Fruit fly (Drosophila melanogaster): Measurements from ENCODE around the gene ft.

Gene ft

DNA sequence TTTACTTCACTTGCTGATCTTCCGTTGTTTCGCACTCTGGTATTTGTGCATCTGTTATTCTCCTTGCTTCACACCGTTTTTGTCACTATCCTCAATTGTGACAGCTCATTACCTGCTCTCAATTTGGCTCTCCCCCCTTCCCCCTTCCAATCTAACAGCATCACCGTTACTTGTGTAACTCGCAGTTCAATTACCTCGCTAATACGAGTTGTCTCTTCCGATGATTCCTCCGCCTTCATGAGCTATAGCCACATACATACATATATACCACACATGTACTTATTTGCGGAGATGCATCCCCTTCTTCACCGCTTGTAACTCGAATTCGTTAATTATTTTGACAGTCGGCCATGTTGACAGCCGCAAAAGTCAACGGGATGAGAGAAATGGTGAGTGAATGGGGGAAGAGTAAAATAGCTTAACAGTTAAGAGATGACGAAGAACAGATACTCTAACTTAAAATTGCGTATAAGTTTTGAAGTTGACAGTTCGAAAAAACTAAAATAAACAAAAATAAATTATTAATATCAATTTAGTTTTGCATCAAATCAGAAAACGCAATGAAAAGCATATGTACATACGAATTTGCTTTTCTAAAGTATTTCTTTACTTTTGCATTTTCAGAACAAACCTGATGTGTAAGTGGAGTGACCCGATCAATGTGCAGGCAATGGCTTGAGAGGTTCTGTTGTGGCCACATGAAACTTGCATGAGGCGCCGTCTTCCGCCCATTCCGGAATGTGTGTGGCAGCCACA is 36.1 kb downstream of the ft start:
- no peak for TF ChIP-seq sage (GFP tag; optimal IDR thresholded peaks at IDR 0.05)
- TF ChIP-seq Hr78 (GFP tag; optimal IDR thresholded peaks at IDR 0.05): no peak
- no peak for TF ChIP-seq br (GFP tag; optimal IDR thresholded peaks at IDR 0.05)
- TF ChIP-seq HLH106 (tag; optimal IDR thresholded peaks at IDR 0.05): peak; percentile 27
- peak in 1 of 2 experiments; percentile 30 for TF ChIP-seq foxo (GFP tag; optimal IDR thresholded peaks at IDR 0.05)
- TF ChIP-seq h (GFP tag; optimal IDR thresholded peaks at IDR 0.05): peak; percentile 20
- no peak for TF ChIP-seq pan (optimal IDR thresholded peaks at IDR 0.05)
- peak; percentile 51 for TF ChIP-seq woc (GFP tag; optimal IDR thresholded peaks at IDR 0.05)
- TF ChIP-seq OdsH (GFP tag; optimal IDR thresholded peaks at IDR 0.05): peak; percentile 3

DNA sequence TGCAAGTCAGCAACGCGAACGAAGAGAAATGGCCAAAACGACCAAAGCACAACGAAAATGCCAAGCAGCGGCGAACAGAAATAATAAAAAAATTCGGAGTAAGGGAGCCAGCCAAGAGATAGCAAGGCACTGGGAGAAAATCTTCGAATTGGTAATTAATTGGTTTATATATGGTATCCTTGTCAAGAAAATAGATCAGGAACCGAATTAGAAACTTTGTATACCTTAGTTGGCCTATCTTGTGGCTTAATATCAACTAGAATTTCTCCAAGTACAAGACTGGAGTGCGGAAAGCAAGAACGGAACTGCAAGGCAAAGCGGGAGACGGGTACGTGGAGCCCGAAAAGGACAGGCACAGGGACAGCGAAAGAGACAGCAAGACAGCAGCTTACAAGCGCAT is 41.6 kb downstream of the ft start:
- TF ChIP-seq woc (GFP tag; optimal IDR thresholded peaks at IDR 0.05) (peak; percentile 23), ey (GFP tag; optimal IDR thresholded peaks at IDR 0.05) (no peak), brk (GFP tag; optimal IDR thresholded peaks at IDR 0.05) (no peak), rgr (GFP tag; optimal IDR thresholded peaks at IDR 0.05) (peak; percentile 5), Abd-B (GFP tag; optimal IDR thresholded peaks at IDR 0.05) (no peak), GATAd (GFP tag; optimal IDR thresholded peaks at IDR 0.05) (no peak), pan (optimal IDR thresholded peaks at IDR 0.05) (no peak), Dfd (GFP tag; optimal IDR thresholded peaks at IDR 0.05) (no peak), fru (GFP tag; optimal IDR thresholded peaks at IDR 0.05) (no peak), br (GFP tag; optimal IDR thresholded peaks at IDR 0.05) (no peak), usp (GFP tag; optimal IDR thresholded peaks at IDR 0.05) (no peak), Dif (GFP tag; optimal IDR thresholded peaks at IDR 0.05; ENCODE audit: partially characterized antibody) (no peak), OdsH (GFP tag; optimal IDR thresholded peaks at IDR 0.05) (no peak), dmrt93B (GFP tag; optimal IDR thresholded peaks at IDR 0.05) (no peak), foxo (GFP tag; optimal IDR thresholded peaks at IDR 0.05) (peak in 1 of 2 experiments; percentile 29), Rel (GFP tag; optimal IDR thresholded peaks at IDR 0.05) (no peak), Rel (tag; optimal IDR thresholded peaks at IDR 0.05) (no peak), Jra (GFP tag; optimal IDR thresholded peaks at IDR 0.05) (no peak), Sp1 (GFP tag; optimal IDR thresholded peaks at IDR 0.05) (no peak), Hr78 (GFP tag; optimal IDR thresholded peaks at IDR 0.05) (no peak), psq (GFP tag; optimal IDR thresholded peaks at IDR 0.05) (peak; percentile 4), tai (GFP tag; optimal IDR thresholded peaks at IDR 0.05) (no peak), sage (GFP tag; optimal IDR thresholded peaks at IDR 0.05) (no peak), h (GFP tag; optimal IDR thresholded peaks at IDR 0.05) (peak; percentile 36), Mio (GFP tag; optimal IDR thresholded peaks at IDR 0.05) (no peak)

DNA sequence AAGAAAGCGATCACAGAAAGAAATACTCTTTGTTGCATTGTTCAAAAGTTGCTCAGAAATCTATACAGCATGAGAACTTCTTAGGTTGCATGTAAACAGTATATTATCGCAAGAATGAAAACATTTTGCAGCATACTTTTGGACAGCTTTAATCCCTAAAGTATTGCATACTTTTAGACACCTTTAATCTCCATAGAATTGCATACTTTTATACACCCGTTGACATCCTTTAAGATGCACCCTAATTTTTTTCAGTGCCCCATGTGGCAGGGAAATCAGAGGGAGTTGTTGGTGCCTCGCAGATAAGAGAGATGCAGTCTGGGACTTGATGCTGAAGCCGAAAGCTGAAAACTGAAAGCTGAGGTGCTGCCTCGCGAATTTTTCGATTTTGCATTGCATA is 42.2 kb downstream of the ft start:
- TF ChIP-seq br (GFP tag; optimal IDR thresholded peaks at IDR 0.05): no peak
- peak; percentile 47 for TF ChIP-seq Myc (optimal IDR thresholded peaks at IDR 0.05)
- no peak for TF ChIP-seq Rel (GFP tag; optimal IDR thresholded peaks at IDR 0.05)
- no peak for TF ChIP-seq Rel (tag; optimal IDR thresholded peaks at IDR 0.05)

DNA sequence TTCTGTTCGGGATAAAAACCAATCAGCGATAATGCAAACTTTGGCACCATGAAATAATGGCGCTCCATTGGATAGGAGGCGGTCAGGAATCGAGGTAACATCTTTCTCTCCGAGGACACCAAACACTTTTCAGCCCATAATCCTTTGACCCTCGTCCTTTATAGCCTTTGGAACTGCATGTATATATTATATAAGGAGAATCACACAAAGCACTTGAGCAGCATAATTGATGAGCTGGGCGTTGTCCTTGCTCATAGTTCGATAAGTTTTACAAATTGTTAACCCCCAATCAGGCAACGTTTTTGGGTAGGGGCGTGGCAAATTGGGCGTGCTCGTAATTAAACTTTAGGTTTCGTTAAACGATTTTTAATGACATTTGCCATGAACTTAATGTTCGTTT is 55.6 kb downstream of the ft start, which contains the start of gene Or24a:
Gene Or24a (minus strand): TSS at position 101 of the 400 bp plus-strand sequence.
- TF ChIP-seq Abd-B (GFP tag; optimal IDR thresholded peaks at IDR 0.05) (no peak), dmrt93B (GFP tag; optimal IDR thresholded peaks at IDR 0.05) (no peak), sv (GFP tag; optimal IDR thresholded peaks at IDR 0.05) (no peak), Hr83 (GFP tag; optimal IDR thresholded peaks at IDR 0.05; ENCODE audit: poor library complexity, severe bottlenecking) (no peak), GATAd (GFP tag; optimal IDR thresholded peaks at IDR 0.05) (no peak), br (GFP tag; optimal IDR thresholded peaks at IDR 0.05) (no peak)

DNA sequence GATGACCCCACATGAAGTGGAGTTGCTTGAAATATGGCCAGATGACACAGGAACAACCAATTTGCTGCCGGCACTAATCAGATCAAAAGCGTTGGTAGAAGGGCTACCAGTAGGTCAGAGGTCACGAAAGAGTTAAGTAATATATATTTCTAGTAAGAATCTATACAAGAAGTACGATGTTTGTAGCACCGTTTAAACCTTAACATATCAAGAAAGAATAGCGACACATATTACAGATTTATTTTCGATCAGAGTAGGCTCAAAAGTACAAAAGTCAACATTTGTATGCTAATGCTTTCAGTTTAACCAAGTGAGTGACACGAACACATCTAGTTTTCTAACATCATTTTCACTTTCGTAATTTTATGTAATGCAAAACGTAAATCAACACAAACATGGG is 72.6 kb downstream of the ft start, which contains the start of gene CG2955:
Gene CG2955 (plus strand): TSS at position 301 of the 400 bp plus-strand sequence.
- TF ChIP-seq Myc (optimal IDR thresholded peaks at IDR 0.05): no peak

All from whole organism, wandering third instar larva.